Worm (Caenorhabditis elegans) whole organism, midembryonic: ENCODE results near the gene zyg-11.

Source experiments
- T22C8.4 ChIP-seq: fragments of 200-800 bp; sonication (Bioruptor generic); IDR thresholded peaks from 2 replicates; pipeline ENCODE4 v1.3.6; 2022; ENCODE audit warnings: missing genetic modification characterization, missing compliant biosample characterization
- cog-1 ChIP-seq: sonication (generic microtip); optimal IDR thresholded peaks from 2 replicates; lab custom pipeline; 2016; ENCODE audit warnings: missing genetic modification characterization, missing compliant biosample characterization
- flt-1 ChIP-seq: fragments of 200-800 bp; sonication (Bioruptor generic); IDR thresholded peaks from 2 replicates; pipeline ENCODE4 v1.3.6; 2022; ENCODE audit warnings: missing genetic modification characterization, missing compliant biosample characterization
- klf-2 ChIP-seq: fragments of 200-800 bp; sonication (Bioruptor generic); conservative IDR thresholded peaks from 2 replicates; pipeline ENCODE4 v1.3.6; 2022; ENCODE audit warnings: missing genetic modification reagents, missing genetic modification characterization, missing compliant biosample characterization
- med-1 ChIP-seq: sonication (generic microtip); optimal IDR thresholded peaks from 2 replicates; lab custom pipeline; 2017; ENCODE audit warnings: missing genetic modification characterization, mild to moderate bottlenecking, missing compliant biosample characterization, antibody characterized with exemption, missing genetic modification reagents; ENCODE audit not compliant: insufficient read depth
- ref-1 ChIP-seq: fragments of 200-800 bp; sonication (Bioruptor generic); conservative IDR thresholded peaks from 2 replicates; pipeline ENCODE4 v1.3.6; 2022; ENCODE audit warnings: missing genetic modification reagents, missing genetic modification characterization, missing compliant biosample characterization
- tab-1 ChIP-seq: fragments of 200-800 bp; sonication (Bioruptor generic); IDR thresholded peaks from 2 replicates; pipeline ENCODE4 v1.3.6; 2022; ENCODE audit warnings: missing genetic modification characterization, missing compliant biosample characterization
- ztf-23 ChIP-seq: fragments of 200-800 bp; sonication (Bioruptor generic); IDR thresholded peaks from 2 replicates; pipeline ENCODE4 v1.3.6; 2022; ENCODE audit warnings: missing genetic modification reagents, missing genetic modification characterization, missing compliant biosample characterization
- ztf-29 ChIP-seq: fragments of 200-800 bp; sonication (Bioruptor generic); IDR thresholded peaks from 2 replicates; pipeline ENCODE4 v1.3.6; 2022; ENCODE audit warnings: missing genetic modification reagents, missing genetic modification characterization, missing compliant biosample characterization

The zyg-11 gene

ce11 chrII:8057911-8058310, 40.4 kb downstream of the zyg-11 start:
- TF ChIP-seq ref-1 (GFP tag; lab: Robert Waterston, UW), result no peak
- no peak for TF ChIP-seq ztf-29 (GFP tag; lab: Robert Waterston, UW)
- TF ChIP-seq tab-1 (GFP tag; lab: Robert Waterston, UW), result no peak
- TF ChIP-seq med-1 (GFP tag; lab: Kevin White, UChicago), result no peak
- no peak for TF ChIP-seq ztf-23
- TF ChIP-seq T22C8.4 (GFP tag; lab: Robert Waterston, UW), result no peak
- no peak for TF ChIP-seq flt-1 (GFP tag; lab: Robert Waterston, UW)

DNA sequence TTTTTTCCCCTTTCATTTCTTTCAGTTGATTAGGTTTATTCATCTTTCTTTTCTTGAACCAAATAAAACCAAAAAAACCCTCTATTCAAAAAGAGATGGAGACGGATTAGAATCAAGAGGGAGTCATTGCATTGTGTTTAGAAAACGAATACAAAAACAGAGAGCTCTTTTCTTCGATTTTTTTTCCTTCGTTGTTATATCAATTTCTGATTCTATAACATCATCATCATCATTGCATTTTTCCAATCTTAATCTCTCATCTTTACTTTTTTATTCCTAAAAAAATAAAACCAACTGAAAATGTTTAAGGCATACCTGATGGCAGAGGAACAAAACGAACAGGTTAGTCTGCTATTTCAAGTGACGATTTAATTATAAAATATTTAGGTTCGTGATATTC, 41.3 kb downstream of the zyg-11 start, which contains the start of gene T05H10.8:
Gene T05H10.8 (plus strand): TSS at position 301 of the 400 bp plus-strand sequence.
- no peak for TF ChIP-seq tab-1 (GFP tag; lab: Robert Waterston, UW)

ce11 chrII:8059532-8059931, 42.1 kb downstream of the zyg-11 start:
- TF ChIP-seq ztf-29 (GFP tag; lab: Robert Waterston, UW) (no peak), flt-1 (GFP tag; lab: Robert Waterston, UW) (no peak), ztf-23 (no peak), cog-1 (tag; lab: Kevin White, UChicago) (no peak), ref-1 (GFP tag; lab: Robert Waterston, UW) (no peak), T22C8.4 (GFP tag; lab: Robert Waterston, UW) (no peak)

DNA sequence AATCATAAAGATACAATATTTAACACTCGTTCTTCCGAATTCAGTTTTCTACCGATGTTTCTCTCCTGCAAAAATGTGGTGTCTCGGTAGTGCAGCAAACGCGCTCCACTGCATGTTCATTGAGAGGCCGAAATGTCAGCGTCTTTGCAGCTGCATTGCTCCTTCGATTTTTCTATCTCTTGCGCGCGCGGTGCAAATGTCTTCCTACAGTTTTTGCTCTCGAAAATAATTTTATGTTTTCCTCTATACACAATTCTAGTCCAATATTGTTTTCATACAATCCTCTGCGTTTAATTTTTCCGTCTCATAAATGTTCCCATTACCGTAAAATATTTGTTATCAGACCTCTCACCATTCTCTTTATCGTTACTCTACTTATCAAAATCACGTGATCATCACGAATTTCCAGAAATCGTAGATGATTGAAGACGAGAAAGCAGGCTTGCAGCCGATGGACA, 44.9 kb downstream of the zyg-11 start, which contains the start of gene ufd-2:
Gene ufd-2 (plus strand): TSS at position 408 of the 458 bp plus-strand sequence.
- TF ChIP-seq ztf-29 (GFP tag; lab: Robert Waterston, UW) (no peak), klf-2 (no peak), cog-1 (tag; lab: Kevin White, UChicago) (peak; percentile 14), tab-1 (GFP tag; lab: Robert Waterston, UW) (no peak)

ce11 chrII:8065985-8066384, 48.5 kb downstream of the zyg-11 start, which contains the start of gene pdha-1:
Gene pdha-1 (plus strand): TSS chrII:8066285.
- TF ChIP-seq ztf-23, result no peak
- TF ChIP-seq tab-1 (GFP tag; lab: Robert Waterston, UW), result no peak
- no peak for TF ChIP-seq cog-1 (tag; lab: Kevin White, UChicago)
- TF ChIP-seq med-1 (GFP tag; lab: Kevin White, UChicago), result no peak
- no peak for TF ChIP-seq ref-1 (GFP tag; lab: Robert Waterston, UW)
- no peak for TF ChIP-seq ztf-29 (GFP tag; lab: Robert Waterston, UW)
- TF ChIP-seq T22C8.4 (GFP tag; lab: Robert Waterston, UW), result no peak
